Worm (Caenorhabditis elegans): ENCODE data around the gene F53F4.16.

F53F4.16 gene

ce11 chrV:13652322-13652721, 30.7 kb upstream of the F53F4.16 start:
- TF ChIP-seq sdz-12 (GFP tag; optimal IDR thresholded peaks at IDR 0.05), result no peak
- no peak for TF ChIP-seq F44E2.7 (GFP tag; IDR thresholded peaks at IDR 0.05)
- TF ChIP-seq ceh-28 (tag; optimal IDR thresholded peaks at IDR 0.05), result no peak
- peak; percentile 47 for TF ChIP-seq T20F7.1 (GFP tag; optimal IDR thresholded peaks at IDR 0.05)
- TF ChIP-seq nhr-28 (tag; optimal IDR thresholded peaks at IDR 0.05), result peak; percentile 64
- peak; percentile 31 for TF ChIP-seq nhr-77 (tag; optimal IDR thresholded peaks at IDR 0.05)
- no peak for TF ChIP-seq nhr-25 (tag; optimal IDR thresholded peaks at IDR 0.05; ENCODE audit: borderline replicate concordance, insufficient read depth)
- no peak for TF ChIP-seq nhr-6 (tag; optimal IDR thresholded peaks at IDR 0.05)

- TF ChIP-seq ceh-28 (tag; optimal IDR thresholded peaks at IDR 0.05) (no peak), tag-97 (GFP tag; IDR thresholded peaks at IDR 0.05) (no peak), ama-1 (optimal IDR thresholded peaks at IDR 0.05) (no peak), mdl-1 (tag; optimal IDR thresholded peaks at IDR 0.05) (no peak), madf-5 (GFP tag; IDR thresholded peaks at IDR 0.05) (no peak), arid-1 (GFP tag; conservative IDR thresholded peaks at IDR 0.05) (no peak), nhr-41 (GFP tag; IDR thresholded peaks at IDR 0.05) (no peak), tra-1 (GFP tag; IDR thresholded peaks at IDR 0.05) (no peak), zfp-3 (GFP tag; conservative IDR thresholded peaks at IDR 0.05) (0 out of 2 replicates have a peak, but pooled peaks have one; percentile 10), sdz-12 (GFP tag; optimal IDR thresholded peaks at IDR 0.05) (no peak), unc-62 (GFP tag; optimal IDR thresholded peaks at IDR 0.05 in 1 of 2) (peak in 1 of 2 experiments; percentile 96), unc-62 (tag; optimal IDR thresholded peaks at IDR 0.05) (no peak), hmg-1.1 (GFP tag; IDR thresholded peaks at IDR 0.05) (0 out of 2 replicates have a peak, but pooled peaks have one; percentile 11), rbr-2 (tag; optimal IDR thresholded peaks at IDR 0.05) (no peak)
These were observed 29.2 kb upstream of the F53F4.16 start for ce11 chrV:13650800-13651199.

ce11 chrV:13649730-13650349, 28.2 kb upstream of the F53F4.16 start, which contains the start of gene H37A05.4:
H37A05.4 (minus strand) TSS chrV:13649780.
- TF ChIP-seq lir-3 (tag; optimal IDR thresholded peaks at IDR 0.05), result no peak
- no peak for TF ChIP-seq fkh-10 (GFP tag; optimal IDR thresholded peaks at IDR 0.05)
- 0 out of 2 replicates have a peak, but pooled peaks have one; percentile 36 for TF ChIP-seq ctbp-1 (GFP tag; IDR thresholded peaks at IDR 0.05)
- TF ChIP-seq Y105C5A.15 (GFP tag; IDR thresholded peaks at IDR 0.05), result peak; percentile 81
- peak; percentile 23 for TF ChIP-seq nhr-48 (tag; optimal IDR thresholded peaks at IDR 0.05)
- 0 out of 2 replicates have a peak, but pooled peaks have one; percentile 22 for TF ChIP-seq lin-1 (GFP tag; IDR thresholded peaks at IDR 0.05)
- peak; percentile 42; the same call in 1 of the 2 replicates for TF ChIP-seq arid-1 (GFP tag; conservative IDR thresholded peaks at IDR 0.05)
- no peak for TF ChIP-seq fos-1 (tag; optimal IDR thresholded peaks at IDR 0.05)
- peak; percentile 6 for TF ChIP-seq spr-3 (GFP tag; optimal IDR thresholded peaks at IDR 0.05)
- no peak for TF ChIP-seq nhr-77 (tag; optimal IDR thresholded peaks at IDR 0.05)
- TF ChIP-seq dve-1 (tag; optimal IDR thresholded peaks at IDR 0.05; ENCODE audit: insufficient read depth), result peak; percentile 29
- TF ChIP-seq gei-8 (GFP tag; optimal IDR thresholded peaks at IDR 0.05), result peak; percentile 84
- no peak for TF ChIP-seq lin-15B (tag; optimal IDR thresholded peaks at IDR 0.05)
- no peak for TF ChIP-seq set-16 (GFP tag; IDR thresholded peaks at IDR 0.05)
- TF ChIP-seq hmg-1.1 (GFP tag; IDR thresholded peaks at IDR 0.05), result peak; percentile 47; the same call in 1 of the 2 replicates
- peak; percentile 39 for TF ChIP-seq Y5F2A.4 (GFP tag; optimal IDR thresholded peaks at IDR 0.05)
- no peak for TF ChIP-seq mdl-1 (tag; optimal IDR thresholded peaks at IDR 0.05)
- TF ChIP-seq ceh-62 (tag; optimal IDR thresholded peaks at IDR 0.05), result no peak
- TF ChIP-seq nhr-41 (GFP tag; IDR thresholded peaks at IDR 0.05), result peak; percentile 16; the same call in 1 of the 2 replicates
- TF ChIP-seq lim-7 (GFP tag; IDR thresholded peaks at IDR 0.05), result no peak
- TF ChIP-seq unc-130 (GFP tag; optimal IDR thresholded peaks at IDR 0.05), result no peak
- TF ChIP-seq ztf-7 (tag; optimal IDR thresholded peaks at IDR 0.05), result no peak
- TF ChIP-seq dmd-9 (GFP tag; IDR thresholded peaks at IDR 0.05), result no peak
- TF ChIP-seq nhr-6 (tag; optimal IDR thresholded peaks at IDR 0.05), result no peak
- TF ChIP-seq php-3 (GFP tag; IDR thresholded peaks at IDR 0.05), result peak; percentile 44; the same call in 1 of the 2 replicates
- no peak; the same call in none of the 2 replicates for TF ChIP-seq vab-7 (GFP tag; IDR thresholded peaks at IDR 0.05)
- peak; percentile 50; the same call in 1 of the 2 replicates for TF ChIP-seq T26A8.4 (GFP tag; IDR thresholded peaks at IDR 0.05)
- no peak for TF ChIP-seq rbr-2 (tag; optimal IDR thresholded peaks at IDR 0.05)
- TF ChIP-seq daf-19 (GFP tag; conservative IDR thresholded peaks at IDR 0.05), result no peak
- no peak for TF ChIP-seq daf-16 (GFP tag; optimal IDR thresholded peaks at IDR 0.05)
- TF ChIP-seq daf-16 (tag; optimal IDR thresholded peaks at IDR 0.05), result no peak
- no peak for TF ChIP-seq skn-1 (tag; optimal IDR thresholded peaks at IDR 0.05)
- TF ChIP-seq attf-4 (tag; optimal IDR thresholded peaks at IDR 0.05), result no peak
- no peak for TF ChIP-seq ceh-82 (tag; optimal IDR thresholded peaks at IDR 0.05)
